Worm (Caenorhabditis elegans) whole organism, L4 larva: ENCODE data around the gene C27B7.2.

Experiments used
- F10B5.3 ChIP-seq: sonication (generic microtip); optimal IDR thresholded peaks from 2 replicates; lab custom pipeline; 2016; ENCODE audit warnings: mild to moderate bottlenecking, missing genetic modification characterization, missing compliant biosample characterization
- F26F4.8 ChIP-seq: fragments of 200-800 bp; sonication (Bioruptor generic); conservative IDR thresholded peaks from 2 replicates; pipeline ENCODE4 v1.3.6; 2022; ENCODE audit warnings: missing genetic modification characterization, missing compliant biosample characterization
- F49E8.2 ChIP-seq: sonication (generic microtip); optimal IDR thresholded peaks from 2 replicates; lab custom pipeline; 2016; ENCODE audit warnings: missing compliant biosample characterization, mild to moderate bottlenecking, missing genetic modification characterization, borderline replicate concordance
- R02D3.7 ChIP-seq: fragments of 150-350 bp; sonication (generic microtip); optimal IDR thresholded peaks from 3 replicates; lab custom pipeline; 2014; ENCODE audit warnings: missing biosample characterization, missing genetic modification characterization
- Y105C5A.15 ChIP-seq: fragments of 200-800 bp; sonication (Bioruptor generic); IDR thresholded peaks from 2 replicates; pipeline ENCODE4 v1.3.6; 2022; ENCODE audit warnings: missing genetic modification characterization, missing compliant biosample characterization
- Y48G9A.11 ChIP-seq: fragments of 200-800 bp; sonication (Bioruptor generic); IDR thresholded peaks from 2 replicates; pipeline ENCODE4 v1.3.6; 2022; ENCODE audit warnings: missing genetic modification reagents, missing genetic modification characterization, missing compliant biosample characterization
- ZK337.2 ChIP-seq: fragments of 200-800 bp; sonication (Bioruptor generic); IDR thresholded peaks from 2 replicates; pipeline ENCODE4 v1.3.6; 2022; ENCODE audit warnings: missing genetic modification reagents, missing genetic modification characterization, missing compliant biosample characterization
- aha-1 ChIP-seq: fragments of 150-350 bp; peaks from one replicate; lab custom pipeline; 2014; ENCODE audit warnings: missing biosample characterization, missing genetic modification characterization
- ama-1 ChIP-seq: fragments of 150-350 bp; optimal IDR thresholded peaks from 2 replicates; lab custom pipeline; 2014; ENCODE audit warnings: inconsistent platforms, mixed read lengths
- cey-2 ChIP-seq: sonication (generic microtip); optimal IDR thresholded peaks from 3 replicates; lab custom pipeline; 2017; ENCODE audit warnings: missing genetic modification characterization, mild to moderate bottlenecking, missing compliant biosample characterization, antibody characterized with exemption, borderline replicate concordance; ENCODE audit not compliant: insufficient read depth
- daf-12 ChIP-seq: fragments of 150-350 bp; optimal IDR thresholded peaks from 2 replicates; lab custom pipeline; 2014; ENCODE audit warnings: missing biosample characterization, missing genetic modification reagents, missing genetic modification characterization
- daf-16 ChIP-seq, 3 experiments: sonication (generic microtip); optimal IDR thresholded peaks; 2 replicates each; lab custom pipeline; 2016 to 2017; ENCODE audit warnings: missing genetic modification characterization in 3 of 3, missing genetic modification reagents in 3 of 3, mild to moderate bottlenecking in 2 of 3, missing compliant biosample characterization in 2 of 3, missing biosample characterization in 1 of 3, moderate library complexity in 1 of 3
- dmd-8 ChIP-seq: fragments of 200-800 bp; sonication (Bioruptor generic); IDR thresholded peaks from 2 replicates; pipeline ENCODE4 v1.3.6; 2022; ENCODE audit warnings: missing genetic modification characterization, missing compliant biosample characterization
- egl-43 ChIP-seq: fragments of 200-800 bp; sonication (Bioruptor generic); IDR thresholded peaks from 2 replicates; pipeline ENCODE4 v1.3.6; 2022; ENCODE audit warnings: missing genetic modification reagents, missing genetic modification characterization, missing compliant biosample characterization
- fos-1 ChIP-seq: fragments of 150-350 bp; optimal IDR thresholded peaks from 2 replicates; lab custom pipeline; 2014; ENCODE audit warnings: missing biosample characterization, missing genetic modification characterization
- gei-8 ChIP-seq: fragments of 200-800 bp; sonication (Bioruptor generic); optimal IDR thresholded peaks from 2 replicates; lab custom pipeline; 2018; ENCODE audit warnings: mild to moderate bottlenecking, missing genetic modification characterization, missing compliant biosample characterization
- hlh-11 ChIP-seq: fragments of 200-800 bp; sonication (Bioruptor generic); optimal IDR thresholded peaks from 2 replicates; lab custom pipeline; 2018; ENCODE audit warnings: mild to moderate bottlenecking, missing genetic modification characterization, missing compliant biosample characterization
- lin-13 ChIP-seq: fragments of 150-350 bp; optimal IDR thresholded peaks from 2 replicates; lab custom pipeline; 2014; ENCODE audit warnings: missing biosample characterization, missing genetic modification reagents, missing genetic modification characterization
- lin-29 ChIP-seq: fragments of 200-800 bp; sonication (Bioruptor generic); IDR thresholded peaks from 2 replicates; pipeline ENCODE4 v1.3.6; 2022; ENCODE audit warnings: missing genetic modification reagents, missing genetic modification characterization, missing compliant biosample characterization
- nhr-25 ChIP-seq: sonication (generic microtip); optimal IDR thresholded peaks from 2 replicates; lab custom pipeline; 2017; ENCODE audit warnings: missing genetic modification characterization, mild to moderate bottlenecking, missing compliant biosample characterization, antibody characterized with exemption, moderate library complexity, borderline replicate concordance; ENCODE audit not compliant: insufficient read depth
- nhr-28 ChIP-seq: fragments of 150-350 bp; optimal IDR thresholded peaks from 2 replicates; lab custom pipeline; 2014; ENCODE audit warnings: missing biosample characterization, missing genetic modification characterization
- nhr-48 ChIP-seq: sonication (generic microtip); optimal IDR thresholded peaks from 2 replicates; lab custom pipeline; 2016; ENCODE audit warnings: mild to moderate bottlenecking, missing genetic modification characterization, missing compliant biosample characterization
- saeg-2 ChIP-seq: fragments of 200-800 bp; sonication (Bioruptor generic); IDR thresholded peaks from 2 replicates; pipeline ENCODE4 v1.3.6; 2022; ENCODE audit warnings: missing genetic modification reagents, missing genetic modification characterization, missing compliant biosample characterization
- set-16 ChIP-seq: fragments of 200-800 bp; sonication (Bioruptor generic); IDR thresholded peaks from 2 replicates; pipeline ENCODE4 v1.3.6; 2022; ENCODE audit warnings: missing genetic modification reagents, missing genetic modification characterization, missing compliant biosample characterization
- skn-1 ChIP-seq: fragments of 150-350 bp; optimal IDR thresholded peaks from 2 replicates; lab custom pipeline; 2014; ENCODE audit warnings: missing biosample characterization, missing genetic modification characterization
- tra-1 ChIP-seq: fragments of 200-800 bp; sonication (Bioruptor generic); IDR thresholded peaks from 2 replicates; pipeline ENCODE4 v1.3.6; 2022; ENCODE audit warnings: missing genetic modification reagents, missing genetic modification characterization, missing compliant biosample characterization
- unc-62 ChIP-seq, 3 experiments: fragments of 150-350 bp in 1 of 3; sonication (generic microtip); optimal IDR thresholded peaks in 2 of 3; peaks in 1 of 3; 1 replicate in 1 of 3; 2 replicates in 2 of 3; lab custom pipeline; 2014 to 2017; ENCODE audit warnings: missing biosample characterization in 3 of 3, missing genetic modification characterization in 3 of 3, missing genetic modification reagents in 3 of 3, missing genotype in 1 of 3
- zfp-2 ChIP-seq: sonication (generic microtip); optimal IDR thresholded peaks from 2 replicates; lab custom pipeline; 2016; ENCODE audit warnings: mild to moderate bottlenecking, missing genetic modification characterization, missing compliant biosample characterization
- zfp-3 ChIP-seq: fragments of 200-800 bp; sonication (Bioruptor generic); conservative IDR thresholded peaks from 2 replicates; pipeline ENCODE4 v1.3.6; 2022; ENCODE audit warnings: missing genetic modification reagents, missing genetic modification characterization, missing compliant biosample characterization
- zip-11 ChIP-seq: fragments of 200-800 bp; sonication (Bioruptor generic); IDR thresholded peaks from 2 replicates; pipeline ENCODE4 v1.3.6; 2022; ENCODE audit warnings: missing genetic modification characterization, missing compliant biosample characterization
- ztf-7 ChIP-seq: fragments of 150-350 bp; optimal IDR thresholded peaks from 2 replicates; lab custom pipeline; 2014; ENCODE audit warnings: missing biosample characterization, missing genetic modification characterization

The C27B7.2 gene

DNA sequence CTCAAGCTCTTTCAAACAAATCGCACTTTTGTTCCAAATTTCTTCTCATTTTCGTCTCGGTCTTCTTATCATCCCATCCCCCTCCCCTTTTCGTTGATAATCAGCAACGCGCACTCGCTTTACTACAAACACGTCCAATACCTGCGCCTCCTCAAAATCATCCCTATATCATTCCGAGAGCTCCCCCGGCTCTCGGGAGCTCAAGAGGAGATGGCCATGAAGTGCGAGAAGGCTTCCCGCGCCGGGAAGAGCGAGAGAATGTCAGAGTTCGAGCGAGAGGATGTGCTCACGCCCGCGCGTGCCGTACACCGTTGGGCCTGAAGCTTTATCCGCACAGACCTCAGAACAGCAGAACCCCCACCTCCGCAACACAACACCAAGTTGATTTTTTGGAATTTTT lies 41.9 kb upstream of the C27B7.2 start:
- TF ChIP-seq set-16 (GFP tag; lab: Robert Waterston, UW), result peak; percentile 92
- TF ChIP-seq aha-1, result no peak
- no peak for TF ChIP-seq F26F4.8 (GFP tag; lab: Robert Waterston, UW)
- TF ChIP-seq nhr-25, result no peak
- 0 out of 2 replicates have a peak, but pooled peaks have one; percentile 57 for TF ChIP-seq dmd-8 (GFP tag; lab: Robert Waterston, UW)
- TF ChIP-seq ama-1 (lab: Kevin White, UChicago), result no peak
- peak; percentile 1 for TF ChIP-seq hlh-11 (tag; lab: Kevin White, UChicago)
- 0 out of 2 replicates have a peak, but pooled peaks have one; percentile 26 for TF ChIP-seq lin-29 (GFP tag; lab: Robert Waterston, UW)
- peak; percentile 13 for TF ChIP-seq nhr-28 (tag; lab: Kevin White, UChicago)
- TF ChIP-seq zfp-2 (tag; lab: Kevin White, UChicago), result no peak
- no peak for TF ChIP-seq daf-16 (GFP tag; optimal IDR thresholded peaks at IDR 0.05; lab: Kevin White, UChicago)
- TF ChIP-seq daf-16 (tag; optimal IDR thresholded peaks at IDR 0.05; lab: Kevin White, UChicago), result no peak

DNA sequence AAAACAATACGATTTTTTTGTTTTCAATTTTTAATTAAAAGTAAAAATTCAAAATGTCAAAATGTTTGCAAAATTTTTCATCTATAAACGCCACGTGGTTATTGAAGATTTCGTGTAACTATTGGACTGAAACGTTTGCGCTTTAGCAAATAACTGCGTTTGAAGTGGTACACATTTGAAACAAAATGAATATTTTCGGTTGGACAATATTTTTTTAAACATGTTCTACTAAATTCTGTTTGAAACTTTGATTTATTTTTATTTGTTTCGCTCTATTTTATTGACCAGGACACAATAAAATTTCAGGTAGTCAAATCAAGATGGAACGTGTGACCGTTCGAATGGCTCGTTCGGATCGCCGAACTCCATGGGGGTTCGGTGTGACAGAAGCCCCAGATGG lies 40.5 kb upstream of the C27B7.2 start, which contains the start of gene alp-1:
Gene alp-1 (plus strand): TSS at position 301 of the 400 bp plus-strand sequence.
- TF ChIP-seq Y105C5A.15 (GFP tag; lab: Robert Waterston, UW) (no peak), egl-43 (GFP tag; lab: Robert Waterston, UW) (no peak), set-16 (GFP tag; lab: Robert Waterston, UW) (no peak), zfp-3 (GFP tag; lab: Robert Waterston, UW) (no peak), fos-1 (tag; lab: Kevin White, UChicago) (no peak), R02D3.7 (tag; lab: Kevin White, UChicago) (no peak), tra-1 (no peak), saeg-2 (GFP tag; lab: Robert Waterston, UW) (no peak), gei-8 (no peak), zip-11 (no peak), cey-2 (tag; lab: Kevin White, UChicago) (no peak), lin-13 (no peak), F10B5.3 (tag; lab: Kevin White, UChicago) (no peak), skn-1 (tag; lab: Kevin White, UChicago) (no peak), daf-12 (tag; lab: Kevin White, UChicago) (no peak), nhr-25 (no peak)
- TF ChIP-seq, all 104 proteins: peak for 0

DNA sequence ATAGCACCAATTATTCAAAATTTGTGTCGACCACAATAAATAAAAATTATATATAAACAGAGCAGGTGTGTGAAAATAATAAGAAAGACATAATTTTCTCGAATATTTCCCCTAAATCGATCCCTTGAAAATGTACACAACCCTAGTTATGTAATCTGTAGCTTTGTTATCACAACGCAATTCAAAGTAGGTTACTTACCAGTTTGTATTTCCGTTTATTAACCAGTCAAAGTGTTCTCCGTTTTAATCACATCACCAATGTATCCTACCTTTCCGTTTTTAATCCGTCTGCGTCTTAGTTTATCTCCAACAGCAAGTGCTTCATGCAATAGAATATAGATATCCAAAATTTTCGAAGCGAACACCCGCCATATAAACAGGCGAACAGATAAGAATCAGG lies 39.4 kb upstream of the C27B7.2 start:
- TF ChIP-seq F26F4.8 (GFP tag; lab: Robert Waterston, UW) (no peak), aha-1 (peak; percentile 67)

DNA sequence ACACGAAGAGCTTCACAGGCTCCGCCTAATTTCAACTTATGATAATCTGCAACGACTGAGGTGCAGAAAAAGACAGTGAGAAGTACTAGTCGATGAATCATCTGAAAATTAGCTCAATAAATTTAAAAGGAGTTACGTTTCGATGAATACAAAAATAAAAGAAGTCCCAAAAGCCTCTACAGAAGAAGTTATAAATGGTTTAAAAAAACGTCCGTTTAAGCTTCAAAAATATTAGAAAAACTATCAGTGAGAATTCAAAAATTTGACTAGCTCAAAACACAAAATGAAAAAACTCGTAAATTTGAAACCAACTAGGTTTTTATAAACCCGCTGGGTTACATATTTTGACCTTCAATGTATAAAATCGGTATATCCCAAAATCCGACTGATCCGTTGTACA lies 36.7 kb upstream of the C27B7.2 start, which contains the start of gene T11B7.5:
Gene T11B7.5 (minus strand): TSS at position 101 of the 400 bp plus-strand sequence.
- TF ChIP-seq ztf-7 (tag; lab: Kevin White, UChicago), result no peak
- TF ChIP-seq aha-1, result peak; percentile 17
- TF ChIP-seq, all 104 proteins: peak for 1

DNA sequence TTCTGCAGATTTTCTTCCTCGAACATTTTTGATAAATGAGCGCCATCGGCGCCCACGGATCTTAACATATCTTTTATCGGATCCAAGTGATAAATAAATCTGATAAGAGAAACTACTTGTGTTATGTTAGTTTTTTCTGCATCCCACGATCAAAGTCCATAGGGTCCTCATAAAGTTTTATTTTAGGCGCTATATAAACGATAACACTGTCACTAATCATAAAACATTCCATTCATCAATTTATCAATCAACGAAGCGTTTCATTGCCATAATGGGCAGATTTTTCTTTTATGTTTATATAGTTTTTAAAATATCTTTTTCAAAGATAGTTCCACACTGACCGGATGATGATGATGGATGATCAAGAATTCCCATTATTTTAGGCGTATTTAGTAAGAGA lies 28.0 kb upstream of the C27B7.2 start:
- TF ChIP-seq F49E8.2 (tag; lab: Kevin White, UChicago) (no peak), daf-16 (GFP tag; optimal IDR thresholded peaks at IDR 0.05; lab: Kevin White, UChicago) (peak in 1 of 2 experiments; percentile 13), daf-16 (tag; optimal IDR thresholded peaks at IDR 0.05; lab: Kevin White, UChicago) (no peak), cey-2 (tag; lab: Kevin White, UChicago) (peak; percentile 13), Y48G9A.11 (GFP tag; lab: Robert Waterston, UW) (no peak), ZK337.2 (GFP tag; lab: Robert Waterston, UW) (no peak), unc-62 (GFP tag; optimal IDR thresholded peaks at IDR 0.05 in 1 of 2; lab: Kevin White, UChicago) (peak in 1 of 2 experiments; percentile 98), unc-62 (tag; optimal IDR thresholded peaks at IDR 0.05; lab: Kevin White, UChicago) (no peak), nhr-28 (tag; lab: Kevin White, UChicago) (peak; percentile 41), nhr-48 (tag; lab: Kevin White, UChicago) (no peak)
